Fruit fly (Drosophila melanogaster): ENCODE data around the gene CG9391.

DNA sequence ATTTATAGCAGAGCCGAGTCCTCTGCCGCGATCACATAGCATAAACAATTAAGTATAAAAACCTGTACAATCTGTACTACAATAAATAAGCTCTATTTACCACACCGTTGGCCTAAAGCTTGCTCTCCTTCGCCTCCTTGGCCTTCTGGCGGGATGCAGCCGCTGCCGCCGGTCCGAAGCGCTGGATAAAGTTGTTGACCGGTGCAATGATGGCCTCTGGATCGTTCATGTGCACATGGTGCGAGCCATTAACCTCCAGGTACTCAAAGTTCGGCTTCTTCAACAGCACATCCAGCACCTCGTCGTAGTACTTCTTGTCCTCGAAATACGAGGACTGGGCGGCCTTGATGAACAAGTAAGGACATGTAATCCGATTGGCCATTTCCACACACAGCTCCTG, 34.4 kb upstream of the CG9391 start:
- TF ChIP-seq usp (GFP tag; optimal IDR thresholded peaks at IDR 0.05) (no peak), CG8478 (optimal IDR thresholded peaks at IDR 0.05) (no peak), psq (optimal IDR thresholded peaks at IDR 0.05) (no peak), pan (optimal IDR thresholded peaks at IDR 0.05) (no peak), EcR (GFP tag; optimal IDR thresholded peaks at IDR 0.05) (no peak)
